Worm (Caenorhabditis elegans) whole organism, young adult: ENCODE measurements around the gene eat-2.

ENCODE experiments used
- F37B4.10 ChIP-seq: fragments of 200-800 bp; sonication (Bioruptor generic); IDR thresholded peaks from 2 replicates; pipeline ENCODE4 v1.3.6; 2022; ENCODE audit warnings: missing genetic modification characterization, missing compliant biosample characterization
- F39B2.1 ChIP-seq: fragments of 200-800 bp; sonication (Bioruptor generic); IDR thresholded peaks from 2 replicates; pipeline ENCODE4 v1.3.6; 2022; ENCODE audit warnings: missing genetic modification reagents, missing genetic modification characterization, missing compliant biosample characterization
- Y56A3A.18 ChIP-seq: fragments of 200-800 bp; sonication (Bioruptor generic); IDR thresholded peaks from 2 replicates; pipeline ENCODE4 v1.3.6; 2022; ENCODE audit warnings: missing genetic modification reagents, missing genetic modification characterization, missing compliant biosample characterization
- ama-1 ChIP-seq, 3 experiments: fragments of 150-350 bp in 1 of 3; sonication (generic microtip) in 2 of 3; optimal IDR thresholded peaks; 2 replicates each; lab custom pipeline; 2014 to 2018; ENCODE audit warnings: missing biosample characterization in 2 of 3, missing genetic modification characterization in 2 of 3, missing genetic modification reagents in 2 of 3
- atf-7 ChIP-seq: sonication (generic microtip); optimal IDR thresholded peaks from 2 replicates; lab custom pipeline; 2017; ENCODE audit warnings: mild to moderate bottlenecking, missing genetic modification characterization, missing compliant biosample characterization
- cebp-1 ChIP-seq, 2 experiments: fragments of 200-800 bp in 1 of 2; sonication (Bioruptor generic) in 1 of 2; sonication (generic microtip) in 1 of 2; IDR thresholded peaks in 1 of 2; optimal IDR thresholded peaks in 1 of 2; 2 replicates each; pipeline versions ENCODE4 v1.3.6 to Lab custom; 2017 to 2022; ENCODE audit warnings: missing compliant biosample characterization in 2 of 2, missing genetic modification characterization in 2 of 2, mild to moderate bottlenecking in 1 of 2, missing genetic modification reagents in 1 of 2, moderate library complexity in 1 of 2
- ceh-58 ChIP-seq: fragments of 200-800 bp; sonication (Bioruptor generic); IDR thresholded peaks from 2 replicates; pipeline ENCODE4 v1.3.6; 2022; ENCODE audit warnings: missing genetic modification characterization, missing compliant biosample characterization
- ceh-91 ChIP-seq: fragments of 200-800 bp; sonication (Bioruptor generic); IDR thresholded peaks from 2 replicates; pipeline ENCODE4 v1.3.6; 2022; ENCODE audit warnings: missing genetic modification reagents, missing genetic modification characterization, missing compliant biosample characterization
- chd-7 ChIP-seq: sonication (generic microtip); optimal IDR thresholded peaks from 2 replicates; lab custom pipeline; 2016; ENCODE audit warnings: mild to moderate bottlenecking, missing genetic modification characterization, moderate library complexity, missing compliant biosample characterization
- dox-1 ChIP-seq: fragments of 200-800 bp; sonication (Bioruptor generic); IDR thresholded peaks from 2 replicates; pipeline ENCODE4 v1.3.6; 2022; ENCODE audit warnings: missing genetic modification reagents, missing genetic modification characterization, missing compliant biosample characterization
- egrh-3 ChIP-seq: fragments of 200-800 bp; sonication (Bioruptor generic); IDR thresholded peaks from 2 replicates; pipeline ENCODE4 v1.3.6; 2022; ENCODE audit warnings: missing genetic modification reagents, missing genetic modification characterization, missing compliant biosample characterization
- ekl-4 ChIP-seq: fragments of 200-800 bp; sonication (Bioruptor generic); IDR thresholded peaks from 2 replicates; pipeline ENCODE4 v1.3.6; 2022; ENCODE audit warnings: missing genetic modification reagents, missing genetic modification characterization, missing compliant biosample characterization
- hrde-1 ChIP-seq: sonication (generic microtip); optimal IDR thresholded peaks from 2 replicates; lab custom pipeline; 2016; ENCODE audit warnings: missing genetic modification characterization, mild to moderate bottlenecking, missing compliant biosample characterization, moderate library complexity, missing genotype, missing genetic modification reagents, borderline replicate concordance
- lag-1 ChIP-seq: fragments of 200-800 bp; sonication (Bioruptor generic); IDR thresholded peaks from 2 replicates; pipeline ENCODE4 v1.3.6; 2022; ENCODE audit warnings: missing genetic modification reagents, missing genetic modification characterization, missing compliant biosample characterization
- lin-40 ChIP-seq: sonication (generic microtip); optimal IDR thresholded peaks from 2 replicates; lab custom pipeline; 2016; ENCODE audit warnings: missing genetic modification characterization, mild to moderate bottlenecking, missing compliant biosample characterization, missing genotype, missing genetic modification reagents
- lsl-1 ChIP-seq: fragments of 200-800 bp; sonication (Bioruptor generic); optimal IDR thresholded peaks from 2 replicates; lab custom pipeline; 2018; ENCODE audit warnings: mild to moderate bottlenecking, missing genetic modification characterization, moderate library complexity, missing compliant biosample characterization
- madf-6 ChIP-seq: fragments of 200-800 bp; sonication (Bioruptor generic); IDR thresholded peaks from 2 replicates; pipeline ENCODE4 v1.3.6; 2022; ENCODE audit warnings: missing genetic modification reagents, missing genetic modification characterization, missing compliant biosample characterization
- mel-28 ChIP-seq: sonication (generic microtip); optimal IDR thresholded peaks from 2 replicates; lab custom pipeline; 2016; ENCODE audit warnings: borderline replicate concordance, mild to moderate bottlenecking, missing genetic modification characterization, missing compliant biosample characterization
- mes-4 ChIP-seq: sonication (generic microtip); optimal IDR thresholded peaks from 2 replicates; lab custom pipeline; 2016; ENCODE audit warnings: missing genotype, missing genetic modification characterization, missing compliant biosample characterization
- nhr-179 ChIP-seq: sonication (generic microtip); optimal IDR thresholded peaks from 2 replicates; lab custom pipeline; 2016; ENCODE audit warnings: mild to moderate bottlenecking, missing genetic modification characterization, missing compliant biosample characterization
- pha-4 ChIP-seq: fragments of 150-350 bp; sonication (generic microtip); optimal IDR thresholded peaks from 2 replicates; lab custom pipeline; 2014; ENCODE audit warnings: missing biosample characterization, missing genetic modification reagents, missing genetic modification characterization
- rcor-1 ChIP-seq: fragments of 200-800 bp; sonication (Bioruptor generic); IDR thresholded peaks from 2 replicates; pipeline ENCODE4 v1.3.6; 2022; ENCODE audit warnings: missing genetic modification reagents, missing genetic modification characterization, missing compliant biosample characterization
- snpc-1.3 ChIP-seq: sonication (generic microtip); optimal IDR thresholded peaks from 2 replicates; lab custom pipeline; 2017; ENCODE audit warnings: missing genetic modification characterization, mild to moderate bottlenecking, missing compliant biosample characterization, antibody characterized with exemption, moderate library complexity, missing genotype, missing genetic modification reagents; ENCODE audit not compliant: insufficient read depth
- snpc-3.4 ChIP-seq: sonication (generic microtip); optimal IDR thresholded peaks from 2 replicates; lab custom pipeline; 2017; ENCODE audit warnings: missing genetic modification characterization, mild to moderate bottlenecking, missing compliant biosample characterization, antibody characterized with exemption, moderate library complexity, missing genotype, missing genetic modification reagents
- sptf-2 ChIP-seq: fragments of 200-800 bp; sonication (Bioruptor generic); optimal IDR thresholded peaks from 2 replicates; lab custom pipeline; 2018; ENCODE audit warnings: mild to moderate bottlenecking, missing genetic modification characterization, missing compliant biosample characterization
- tbp1 ChIP-seq: fragments of 200-800 bp; sonication (Bioruptor generic); optimal IDR thresholded peaks from 2 replicates; lab custom pipeline; 2018; ENCODE audit warnings: mild to moderate bottlenecking, missing genetic modification characterization, missing compliant biosample characterization
- tlf-1 ChIP-seq: fragments of 200-800 bp; sonication (Bioruptor generic); optimal IDR thresholded peaks from 2 replicates; lab custom pipeline; 2018; ENCODE audit warnings: mild to moderate bottlenecking, missing genetic modification characterization, missing compliant biosample characterization
- xnd-1 ChIP-seq: sonication (generic microtip); optimal IDR thresholded peaks from 2 replicates; lab custom pipeline; 2016; ENCODE audit warnings: missing genotype, missing genetic modification reagents, missing genetic modification characterization, missing compliant biosample characterization
- zfh-2 ChIP-seq: fragments of 200-800 bp; sonication (Bioruptor generic); conservative IDR thresholded peaks from 2 replicates; pipeline ENCODE4 v1.3.6; 2022; ENCODE audit warnings: missing genetic modification reagents, missing genetic modification characterization, missing compliant biosample characterization
- ztf-18 ChIP-seq: sonication (generic microtip); optimal IDR thresholded peaks from 2 replicates; lab custom pipeline; 2016; ENCODE audit warnings: missing genotype, mild to moderate bottlenecking, missing genetic modification characterization, missing compliant biosample characterization
- ztf-22 ChIP-seq: fragments of 200-800 bp; sonication (Bioruptor generic); optimal IDR thresholded peaks from 2 replicates; lab custom pipeline; 2018; ENCODE audit warnings: mild to moderate bottlenecking, missing genetic modification characterization, moderate library complexity, missing compliant biosample characterization
- ztf-28 ChIP-seq: fragments of 200-800 bp; sonication (Bioruptor generic); IDR thresholded peaks from 2 replicates; pipeline ENCODE4 v1.3.6; 2022; ENCODE audit warnings: missing genetic modification reagents, missing genetic modification characterization, missing compliant biosample characterization
- ztf-3 ChIP-seq: fragments of 200-800 bp; sonication (Bioruptor generic); optimal IDR thresholded peaks from 2 replicates; lab custom pipeline; 2018; ENCODE audit warnings: mild to moderate bottlenecking, missing genetic modification characterization, missing compliant biosample characterization

eat-2 gene

DNA sequence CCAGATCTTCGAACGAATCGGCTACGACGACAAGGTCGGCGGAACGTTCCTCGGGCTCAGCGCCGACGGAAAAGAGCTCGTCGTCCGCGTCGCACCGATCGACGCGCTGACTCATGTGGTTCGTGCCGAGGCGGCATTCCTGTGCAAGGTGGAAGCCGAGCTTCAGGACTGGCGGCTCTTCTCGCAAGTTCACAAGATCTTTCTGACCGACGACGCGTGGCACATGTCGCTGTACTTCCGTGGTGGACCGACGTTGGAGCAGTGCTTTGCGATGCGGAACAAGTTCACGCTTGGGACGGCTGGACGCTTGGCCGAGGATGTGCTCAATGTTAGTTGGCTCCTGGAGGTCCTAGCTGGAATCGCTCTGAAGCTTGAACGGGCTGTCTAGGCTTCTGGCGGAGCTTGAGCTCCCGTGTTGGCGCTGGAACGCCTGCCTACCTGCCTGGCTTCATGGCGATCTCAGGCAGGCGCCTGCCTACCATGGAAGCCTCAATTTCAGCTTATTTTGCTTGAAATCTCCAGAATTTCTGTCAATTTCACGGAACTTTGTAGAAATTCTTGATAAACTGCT lies 32.5 kb downstream of the eat-2 start:
- TF ChIP-seq zfh-2 (GFP tag; lab: Robert Waterston, UW) (peak; percentile 73), nhr-179 (tag; lab: Kevin White, UChicago) (no peak), dox-1 (GFP tag; lab: Robert Waterston, UW) (0 out of 2 replicates have a peak, but pooled peaks have one; percentile 7), egrh-3 (GFP tag; lab: Robert Waterston, UW) (peak; percentile 55; the same call in 1 of the 2 replicates)

DNA sequence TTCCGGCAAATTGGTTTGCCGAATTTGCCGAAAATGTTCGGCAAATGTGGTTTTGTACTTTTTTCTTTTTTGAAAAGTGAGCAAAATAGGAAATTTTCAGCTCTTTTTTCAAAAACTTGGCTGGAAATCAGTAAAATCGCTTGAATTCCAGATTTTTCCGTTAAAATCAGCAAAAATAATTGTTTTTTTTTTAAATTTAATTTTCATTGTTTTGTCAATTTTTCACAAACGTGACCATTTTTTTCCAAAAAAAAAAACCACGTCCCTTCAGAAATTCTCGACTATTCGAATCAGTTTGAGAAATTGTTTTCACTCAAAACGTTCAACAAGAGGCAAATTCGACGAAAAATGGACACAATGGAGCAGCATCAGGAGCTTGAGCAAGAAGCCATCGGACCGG lies 33.9 kb downstream of the eat-2 start, which contains the start of gene K09E4.1:
TSS of gene K09E4.1 (plus strand) at position 301 of the 400 bp plus-strand sequence.
- TF ChIP-seq pha-4 (tag; lab: Kevin White, UChicago), result no peak
- TF ChIP-seq ekl-4 (GFP tag; lab: Robert Waterston, UW), result no peak
- no peak for TF ChIP-seq Y56A3A.18
- TF ChIP-seq ztf-18 (tag; lab: Kevin White, UChicago), result no peak
- no peak for TF ChIP-seq F39B2.1 (GFP tag; lab: Robert Waterston, UW)
- TF ChIP-seq lag-1, result no peak
- TF ChIP-seq ceh-58, result no peak
- TF ChIP-seq madf-6 (GFP tag; lab: Robert Waterston, UW), result no peak
- no peak for TF ChIP-seq cebp-1 (GFP tag; IDR thresholded peaks at IDR 0.05; lab: Robert Waterston, UW)
- TF ChIP-seq cebp-1 (tag; optimal IDR thresholded peaks at IDR 0.05; lab: Kevin White, UChicago), result no peak
- no peak for TF ChIP-seq ztf-22 (GFP tag; lab: Kevin White, UChicago)
- TF ChIP-seq ceh-91 (GFP tag; lab: Robert Waterston, UW), result no peak
- TF ChIP-seq lin-40 (tag; lab: Kevin White, UChicago), result no peak
- no peak for TF ChIP-seq xnd-1
- TF ChIP-seq mes-4 (tag; lab: Kevin White, UChicago), result no peak
- TF ChIP-seq atf-7, result no peak
- no peak for TF ChIP-seq zfh-2 (GFP tag; lab: Robert Waterston, UW)

DNA sequence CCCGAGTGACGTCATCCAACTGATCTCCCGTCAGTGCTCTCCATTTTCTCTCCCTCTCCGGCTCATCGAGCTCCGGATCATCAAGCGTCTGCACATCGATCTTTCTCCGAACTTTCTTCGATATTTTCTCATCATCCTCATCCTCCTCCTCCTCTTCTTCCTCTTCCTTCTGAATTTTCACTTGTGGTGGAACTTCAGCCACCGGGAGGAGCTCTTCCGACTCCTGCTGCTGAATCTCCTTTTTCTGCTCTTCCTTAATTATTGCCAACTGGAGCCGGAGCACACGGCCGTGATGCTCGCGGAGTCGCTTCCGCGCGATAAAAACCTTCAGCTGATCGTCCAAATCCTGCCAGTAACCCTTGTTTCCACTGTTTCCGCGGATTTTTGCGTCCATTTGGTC lies 35.2 kb downstream of the eat-2 start:
- TF ChIP-seq zfh-2 (GFP tag; lab: Robert Waterston, UW) (peak; percentile 68), dox-1 (GFP tag; lab: Robert Waterston, UW) (no peak), tlf-1 (GFP tag; lab: Kevin White, UChicago) (no peak), egrh-3 (GFP tag; lab: Robert Waterston, UW) (peak; percentile 24; the same call in 1 of the 2 replicates), ceh-91 (GFP tag; lab: Robert Waterston, UW) (no peak), madf-6 (GFP tag; lab: Robert Waterston, UW) (no peak), F37B4.10 (GFP tag; lab: Robert Waterston, UW) (no peak)
- TF ChIP-seq, all 124 proteins: peak for 2

DNA sequence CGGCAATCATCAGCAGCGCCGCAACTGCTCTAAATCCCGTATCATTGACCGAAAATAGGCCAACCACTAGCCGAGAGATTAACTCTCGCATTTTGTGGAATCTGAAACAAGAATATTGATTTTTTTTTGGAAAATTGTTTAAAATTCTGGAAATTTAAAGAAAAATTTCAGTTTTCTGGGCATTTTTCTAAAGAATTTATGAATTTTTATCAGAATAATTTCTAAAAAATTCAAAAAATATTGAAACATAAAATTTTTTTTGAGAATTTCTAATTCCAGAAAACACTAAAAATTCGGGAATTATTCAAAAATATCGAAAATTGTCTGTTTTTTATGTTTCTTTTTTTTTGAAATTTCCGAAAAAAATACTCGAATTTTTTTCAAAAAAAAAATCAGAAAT lies 38.7 kb downstream of the eat-2 start, which contains the start of gene algn-3:
TSS of gene algn-3 (minus strand) at position 101 of the 400 bp plus-strand sequence.
- TF ChIP-seq F37B4.10 (GFP tag; lab: Robert Waterston, UW), result no peak
- TF ChIP-seq ztf-18 (tag; lab: Kevin White, UChicago), result no peak
- no peak for TF ChIP-seq snpc-3.4 (tag; lab: Kevin White, UChicago)
- TF ChIP-seq egrh-3 (GFP tag; lab: Robert Waterston, UW), result no peak
- TF ChIP-seq ztf-3, result no peak
- no peak for TF ChIP-seq sptf-2 (GFP tag; lab: Kevin White, UChicago)
- TF ChIP-seq ztf-28, result no peak
- TF ChIP-seq lsl-1 (GFP tag; lab: Kevin White, UChicago), result no peak
- no peak for TF ChIP-seq hrde-1 (tag; lab: Kevin White, UChicago)
- no peak for TF ChIP-seq tbp1 (GFP tag; lab: Kevin White, UChicago)
- TF ChIP-seq mel-28, result no peak
- TF ChIP-seq chd-7 (tag; lab: Kevin White, UChicago), result no peak
- no peak for TF ChIP-seq Y56A3A.18
- no peak for TF ChIP-seq rcor-1 (GFP tag; lab: Robert Waterston, UW)
- TF ChIP-seq snpc-1.3 (tag; lab: Kevin White, UChicago), result no peak
- TF ChIP-seq ama-1 (optimal IDR thresholded peaks at IDR 0.05; lab: Kevin White, UChicago), result no peak
- TF ChIP-seq ama-1 (GFP tag; optimal IDR thresholded peaks at IDR 0.05; lab: Kevin White, UChicago), result no peak
